Worm (Caenorhabditis elegans) whole organism, L2 larva: ENCODE data around the gene ubc-6.
"Not testable (repeated sequence)": the region's sequence is repeated elsewhere in the genome, so short reads cannot be mapped to it uniquely, and the experiment has no call there.

ENCODE experiments used
- C34F6.9 ChIP-seq: fragments of 150-350 bp; optimal IDR thresholded peaks from 2 replicates; lab custom pipeline; 2014; ENCODE audit warnings: missing biosample characterization, missing genetic modification characterization
- F13H6.1 ChIP-seq: sonication (generic microtip); optimal IDR thresholded peaks from 2 replicates; lab custom pipeline; 2016; ENCODE audit warnings: missing genetic modification characterization, missing compliant biosample characterization
- R02D3.7 ChIP-seq: fragments of 150-350 bp; optimal IDR thresholded peaks from 2 replicates; lab custom pipeline; 2014; ENCODE audit warnings: missing biosample characterization, missing genetic modification characterization
- Y55F3AM.14 ChIP-seq: fragments of 200-800 bp; sonication (Bioruptor generic); optimal IDR thresholded peaks from 2 replicates; lab custom pipeline; 2018; ENCODE audit warnings: mild to moderate bottlenecking, missing genetic modification characterization, missing compliant biosample characterization
- ZK546.5 ChIP-seq: sonication (generic microtip); optimal IDR thresholded peaks from 2 replicates; lab custom pipeline; 2017; ENCODE audit warnings: missing biosample characterization, missing genetic modification characterization
- alr-1 ChIP-seq: fragments of 150-350 bp; optimal IDR thresholded peaks from 2 replicates; lab custom pipeline; 2014; ENCODE audit warnings: missing biosample characterization, missing genetic modification characterization
- aly-2 ChIP-seq: fragments of 150-350 bp; optimal IDR thresholded peaks from 2 replicates; lab custom pipeline; 2014; ENCODE audit warnings: missing biosample characterization, missing genetic modification characterization
- ama-1 ChIP-seq: fragments of 150-350 bp; optimal IDR thresholded peaks from 2 replicates; lab custom pipeline; 2018; ENCODE audit warnings: inconsistent platforms
- blmp-1 ChIP-seq: sonication (generic microtip); optimal IDR thresholded peaks from 2 replicates; lab custom pipeline; 2017; ENCODE audit warnings: missing genetic modification characterization, mild to moderate bottlenecking, missing compliant biosample characterization, antibody characterized with exemption, moderate library complexity; ENCODE audit not compliant: insufficient read depth
- ceh-16 ChIP-seq: fragments of 150-350 bp; optimal IDR thresholded peaks from 2 replicates; lab custom pipeline; 2014; ENCODE audit warnings: missing biosample characterization, missing genetic modification characterization
- ceh-82 ChIP-seq: fragments of 150-350 bp; optimal IDR thresholded peaks from 2 replicates; lab custom pipeline; 2014; ENCODE audit warnings: missing biosample characterization, missing genetic modification characterization
- crh-2 ChIP-seq: sonication (generic microtip); optimal IDR thresholded peaks from 2 replicates; lab custom pipeline; 2017; ENCODE audit warnings: missing biosample characterization, missing genetic modification characterization
- dmd-4 ChIP-seq: sonication (generic microtip); optimal IDR thresholded peaks from 2 replicates; lab custom pipeline; 2017; ENCODE audit warnings: missing biosample characterization, missing genetic modification characterization
- elt-1 ChIP-seq: fragments of 150-350 bp; optimal IDR thresholded peaks from 2 replicates; lab custom pipeline; 2014; ENCODE audit warnings: missing biosample characterization, missing genetic modification characterization
- fos-1 ChIP-seq: fragments of 150-350 bp; optimal IDR thresholded peaks from 2 replicates; lab custom pipeline; 2014; ENCODE audit warnings: missing biosample characterization, missing genetic modification characterization
- gmeb-1 ChIP-seq: fragments of 150-350 bp; optimal IDR thresholded peaks from 2 replicates; lab custom pipeline; 2014; ENCODE audit warnings: missing biosample characterization, missing genetic modification characterization
- lin-11 ChIP-seq: fragments of 150-350 bp; sonication (generic microtip); optimal IDR thresholded peaks from 2 replicates; lab custom pipeline; 2014; ENCODE audit warnings: missing biosample characterization, missing genetic modification characterization, inconsistent platforms, mixed read lengths
- lin-13 ChIP-seq: fragments of 150-350 bp; optimal IDR thresholded peaks from 2 replicates; lab custom pipeline; 2014; ENCODE audit warnings: missing biosample characterization, missing genetic modification reagents, missing genetic modification characterization
- lin-39 ChIP-seq: fragments of 150-350 bp; optimal IDR thresholded peaks from 2 replicates; lab custom pipeline; 2014; ENCODE audit warnings: missing biosample characterization, missing genetic modification reagents, missing genetic modification characterization
- nhr-129 ChIP-seq: fragments of 150-350 bp; optimal IDR thresholded peaks from 2 replicates; lab custom pipeline; 2014; ENCODE audit warnings: missing biosample characterization, missing genetic modification characterization
- nhr-21 ChIP-seq: fragments of 150-350 bp; optimal IDR thresholded peaks from 2 replicates; lab custom pipeline; 2014; ENCODE audit warnings: missing biosample characterization, missing genetic modification characterization
- nhr-23 ChIP-seq: fragments of 150-350 bp; optimal IDR thresholded peaks from 2 replicates; lab custom pipeline; 2014; ENCODE audit warnings: missing biosample characterization, missing genetic modification reagents, missing genetic modification characterization
- nhr-237 ChIP-seq: fragments of 150-350 bp; optimal IDR thresholded peaks from 2 replicates; lab custom pipeline; 2014; ENCODE audit warnings: missing biosample characterization, missing genetic modification characterization
- nhr-25 ChIP-seq: fragments of 150-350 bp; sonication (generic microtip); optimal IDR thresholded peaks from 3 replicates; lab custom pipeline; 2014; ENCODE audit warnings: missing biosample characterization, missing genetic modification characterization
- skn-1 ChIP-seq: sonication (generic microtip); optimal IDR thresholded peaks from 2 replicates; lab custom pipeline; 2017; ENCODE audit warnings: missing biosample characterization, missing genetic modification characterization
- sma-9 ChIP-seq, 2 experiments: fragments of 150-350 bp in 1 of 2; sonication (generic microtip) in 1 of 2; optimal IDR thresholded peaks; 2 replicates each; lab custom pipeline; 2014 to 2016; ENCODE audit warnings: missing genetic modification characterization in 2 of 2, mild to moderate bottlenecking in 1 of 2, missing biosample characterization in 1 of 2, missing compliant biosample characterization in 1 of 2, missing genetic modification reagents in 1 of 2, moderate library complexity in 1 of 2
- snpc-4 ChIP-seq: fragments of 150-350 bp; optimal IDR thresholded peaks from 2 replicates; lab custom pipeline; 2014; ENCODE audit warnings: missing biosample characterization, missing genetic modification characterization
- unc-55 ChIP-seq: fragments of 150-350 bp; sonication (generic microtip); optimal IDR thresholded peaks from 3 replicates; lab custom pipeline; 2014; ENCODE audit warnings: missing biosample characterization, missing genetic modification reagents, missing genetic modification characterization
- unc-62 ChIP-seq: fragments of 150-350 bp; optimal IDR thresholded peaks from 2 replicates; lab custom pipeline; 2014; ENCODE audit warnings: missing biosample characterization, missing genetic modification reagents, missing genetic modification characterization
- zag-1 ChIP-seq: fragments of 150-350 bp; optimal IDR thresholded peaks from 2 replicates; lab custom pipeline; 2014; ENCODE audit warnings: missing biosample characterization, missing genetic modification characterization
- ztf-1 ChIP-seq: fragments of 200-800 bp; sonication (Bioruptor generic); conservative IDR thresholded peaks from 2 replicates; pipeline ENCODE4 v1.3.6; 2022; ENCODE audit warnings: missing genetic modification characterization, missing compliant biosample characterization

The ubc-6 gene

ce11 chrII:7434958-7435357, 44.0 kb upstream of the ubc-6 start, which contains the start of gene K02A2.1:
Gene K02A2.1, plus strand, starts transcription at chrII:7435258.
- TF ChIP-seq nhr-23, crh-2, R02D3.7 (tag; lab: Kevin White, UChicago): not testable (repeated sequence)

DNA sequence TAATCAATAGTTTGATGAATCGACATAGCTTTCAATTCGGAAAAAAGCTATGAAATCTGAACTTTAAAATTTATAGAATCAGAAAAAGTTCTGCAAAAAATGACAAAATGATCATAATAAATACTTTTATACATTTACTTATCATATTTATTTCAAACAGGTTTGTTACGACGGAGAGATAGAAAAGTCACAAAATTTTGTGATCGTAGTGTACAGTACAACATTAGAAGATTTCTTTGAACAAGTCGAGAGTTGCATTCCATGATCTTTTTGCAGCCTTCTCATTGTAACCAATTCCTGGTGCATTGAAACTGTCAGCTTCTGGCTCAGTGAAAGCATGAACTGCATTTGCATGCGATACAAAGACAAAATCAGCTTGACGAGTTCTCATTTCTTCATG, 22.8 kb upstream of the ubc-6 start, which contains the start of gene D1022.3:
Gene D1022.3, minus strand, starts transcription at position 101 of the 400 bp plus-strand sequence.
- no peak for TF ChIP-seq ztf-1

DNA sequence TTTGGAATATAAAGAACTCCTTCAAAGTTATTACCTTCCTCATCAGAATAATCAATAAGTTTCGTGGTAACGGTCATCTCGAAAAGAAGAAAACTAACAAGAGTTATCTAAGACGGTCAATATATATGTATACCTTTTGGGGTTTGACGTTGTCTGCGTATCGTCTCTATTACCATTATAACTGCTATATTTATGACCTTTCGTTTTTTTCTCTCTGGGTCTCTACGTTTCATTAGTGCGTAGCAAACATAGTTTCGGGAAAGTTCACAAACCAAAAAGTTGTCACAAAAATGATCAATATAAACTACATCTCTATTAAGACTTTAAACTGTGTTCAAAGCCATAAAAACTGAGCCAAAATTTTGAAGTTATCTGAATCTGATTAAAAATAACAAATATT, 21.8 kb upstream of the ubc-6 start, which contains the start of gene D1022.4:
Gene D1022.4, minus strand, starts transcription at position 83 of the 400 bp plus-strand sequence.
- TF ChIP-seq crh-2 (tag; lab: Kevin White, UChicago) (peak; percentile 38), fos-1 (tag; lab: Kevin White, UChicago) (peak; percentile 57), nhr-237 (tag; lab: Kevin White, UChicago) (no peak), skn-1 (tag; lab: Kevin White, UChicago) (no peak), Y55F3AM.14 (no peak), dmd-4 (tag; lab: Kevin White, UChicago) (no peak), lin-13 (no peak), gmeb-1 (tag; lab: Kevin White, UChicago) (peak; percentile 37), C34F6.9 (tag; lab: Kevin White, UChicago) (peak; percentile 33), sma-9 (GFP tag; optimal IDR thresholded peaks at IDR 0.05; lab: Kevin White, UChicago) (peak; percentile 68), sma-9 (tag; optimal IDR thresholded peaks at IDR 0.05; lab: Kevin White, UChicago) (no peak), blmp-1 (tag; lab: Kevin White, UChicago) (peak; percentile 56), aly-2 (no peak), ztf-1 (no peak), ceh-16 (tag; lab: Kevin White, UChicago) (no peak), nhr-25 (tag; lab: Kevin White, UChicago) (no peak), lin-39 (tag; lab: Kevin White, UChicago) (no peak)

DNA sequence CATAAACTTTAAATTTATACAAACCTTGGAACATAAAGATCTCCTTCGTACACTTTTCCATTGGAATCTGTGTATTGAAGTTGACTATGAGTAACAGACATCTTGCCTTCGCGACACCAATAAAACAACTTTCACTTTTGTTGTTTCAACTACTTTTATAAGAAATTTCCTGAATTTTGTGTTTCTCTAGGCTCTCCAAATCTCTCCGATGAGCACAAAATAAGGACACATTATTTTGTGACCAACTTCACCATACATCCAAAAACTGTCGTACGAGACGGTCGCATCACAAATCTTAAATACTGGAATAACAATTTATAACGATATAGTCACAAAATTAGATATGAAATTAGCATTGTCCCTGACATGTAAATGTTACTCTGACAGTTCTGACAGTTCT, 20.3 kb upstream of the ubc-6 start, which contains the start of gene D1022.5:
Gene D1022.5, minus strand, starts transcription at position 101 of the 400 bp plus-strand sequence.
- no peak for TF ChIP-seq elt-1
- no peak for TF ChIP-seq lin-11 (tag; lab: Kevin White, UChicago)
- no peak for TF ChIP-seq ztf-1
- no peak for TF ChIP-seq nhr-129 (tag; lab: Kevin White, UChicago)
- TF ChIP-seq ama-1 = no peak
- TF ChIP-seq aly-2 = no peak
- no peak for TF ChIP-seq nhr-21 (tag; lab: Kevin White, UChicago)
- TF ChIP-seq R02D3.7 (tag; lab: Kevin White, UChicago) = no peak
- no peak for TF ChIP-seq nhr-23 (tag; lab: Kevin White, UChicago)
- no peak for TF ChIP-seq gmeb-1 (tag; lab: Kevin White, UChicago)
- no peak for TF ChIP-seq unc-62 (GFP tag; lab: Kevin White, UChicago)
- TF ChIP-seq nhr-237 (tag; lab: Kevin White, UChicago) = no peak
- TF ChIP-seq crh-2 (tag; lab: Kevin White, UChicago) = no peak
- TF ChIP-seq zag-1 (tag; lab: Kevin White, UChicago) = no peak
- TF ChIP-seq snpc-4 (tag; lab: Kevin White, UChicago) = no peak
- no peak for TF ChIP-seq nhr-25 (tag; lab: Kevin White, UChicago)

- TF ChIP-seq zag-1 (tag; lab: Kevin White, UChicago) (no peak), fos-1 (tag; lab: Kevin White, UChicago) (no peak), ceh-82 (tag; lab: Kevin White, UChicago) (no peak), dmd-4 (tag; lab: Kevin White, UChicago) (no peak), unc-55 (GFP tag; lab: Kevin White, UChicago) (no peak)
Observed at ce11 chrII:7459205-7459604, 19.8 kb upstream of the ubc-6 start, which contains the start of gene D1022.2. Gene D1022.2, plus strand, starts transcription at chrII:7459505.

ce11 chrII:7465519-7465918, 13.5 kb upstream of the ubc-6 start, which contains the start of gene sro-1:
Gene sro-1, minus strand, starts transcription at chrII:7465619.
- no peak for TF ChIP-seq alr-1
- TF ChIP-seq F13H6.1 (tag; lab: Kevin White, UChicago) = no peak
- peak; percentile 8 for TF ChIP-seq unc-55 (GFP tag; lab: Kevin White, UChicago)
- no peak for TF ChIP-seq ZK546.5 (tag; lab: Kevin White, UChicago)
- no peak for TF ChIP-seq sma-9 (GFP tag; optimal IDR thresholded peaks at IDR 0.05; lab: Kevin White, UChicago)
- TF ChIP-seq sma-9 (tag; optimal IDR thresholded peaks at IDR 0.05; lab: Kevin White, UChicago) = no peak
